Worm (Caenorhabditis elegans): ENCODE measurements around the gene csr-1.

DNA sequence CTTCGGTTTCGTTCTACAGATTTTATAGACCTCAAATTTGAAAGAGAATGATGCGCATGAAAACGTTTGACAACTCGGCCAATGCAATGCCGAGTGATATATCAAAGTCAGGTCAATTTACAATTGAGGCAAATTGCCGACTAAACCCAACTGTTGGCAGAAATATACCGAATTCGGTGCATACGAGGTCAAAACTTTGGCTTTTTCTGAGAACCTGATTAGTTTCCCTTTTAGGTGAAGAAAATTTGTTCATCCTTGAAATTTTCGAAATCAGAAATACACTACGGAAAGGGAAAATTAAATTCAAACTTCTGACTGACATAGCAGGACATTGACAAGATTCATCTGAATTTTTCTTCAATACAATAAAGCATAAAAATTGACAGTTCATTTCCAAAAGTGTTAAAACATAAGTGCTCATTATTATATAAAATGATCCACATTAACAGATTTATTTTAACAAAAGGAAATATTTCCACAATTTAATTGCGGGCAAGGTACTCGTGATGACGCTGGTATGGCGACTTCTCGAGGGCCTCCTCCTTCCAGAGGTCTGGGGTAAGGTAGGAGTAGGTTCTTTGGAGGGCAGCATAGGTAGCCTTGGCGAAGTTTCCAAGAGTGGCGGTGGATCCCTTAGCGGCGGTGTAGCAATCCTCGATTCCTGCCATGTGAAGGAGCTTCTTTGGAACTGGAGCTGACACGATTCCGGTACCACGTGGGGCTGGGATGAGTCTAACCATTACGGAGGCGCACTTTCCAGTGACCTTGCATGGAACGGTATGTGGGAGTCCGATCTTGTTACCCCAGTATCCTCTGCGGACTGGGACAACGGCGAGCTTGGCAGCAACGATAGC, 31.9 kb upstream of the csr-1 start:
- no peak for TF ChIP-seq pha-4 (tag; optimal IDR thresholded peaks at IDR 0.05)
- no peak for TF ChIP-seq sptf-1 (tag; optimal IDR thresholded peaks at IDR 0.05)
- TF ChIP-seq elt-1 (tag; optimal IDR thresholded peaks at IDR 0.05; ENCODE audit: borderline replicate concordance, insufficient read depth): no peak
- TF ChIP-seq unc-39 (tag; optimal IDR thresholded peaks at IDR 0.05): no peak
- TF ChIP-seq ces-1 (GFP tag; optimal IDR thresholded peaks at IDR 0.05): no peak
- TF ChIP-seq unc-62 (GFP tag; optimal IDR thresholded peaks at IDR 0.05): no peak
- no peak for TF ChIP-seq ceh-39 (tag; optimal IDR thresholded peaks at IDR 0.05)
- no peak for TF ChIP-seq ztf-11 (tag; optimal IDR thresholded peaks at IDR 0.05)
- TF ChIP-seq snpc-4 (tag; optimal IDR thresholded peaks at IDR 0.05): no peak
- TF ChIP-seq blmp-1 (tag; optimal IDR thresholded peaks at IDR 0.05): no peak
- no peak for TF ChIP-seq tbx-8 (GFP tag; optimal IDR thresholded peaks at IDR 0.05)
- TF ChIP-seq nhr-76 (tag; optimal IDR thresholded peaks at IDR 0.05): no peak
- no peak for TF ChIP-seq nhr-237 (tag; optimal IDR thresholded peaks at IDR 0.05)
- no peak for TF ChIP-seq zip-8 (tag; optimal IDR thresholded peaks at IDR 0.05)

Measured in whole organism, mixed stage, embryonic.